1 fruit fly cellular context compared by ENCODE assay signal in the genomic region with DNA sequence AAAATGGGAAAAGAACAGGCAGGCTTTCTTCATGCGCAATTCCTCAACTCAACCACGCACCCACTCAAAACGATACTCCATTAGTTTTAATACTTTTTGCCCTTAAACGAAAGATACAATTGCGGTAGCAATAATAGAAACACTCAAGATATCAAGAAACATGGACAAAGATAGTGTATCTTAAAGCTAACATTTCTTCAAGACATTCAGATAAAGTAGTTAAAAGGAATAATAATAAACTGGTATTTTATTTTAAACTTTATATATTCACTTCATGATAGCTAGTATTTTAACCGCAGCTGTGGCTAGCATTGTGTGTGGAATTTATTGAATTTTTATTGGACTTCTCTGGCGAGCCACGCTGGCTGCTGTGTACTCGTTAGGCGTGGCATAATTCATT.
TF ChIP-seq lines count a peak whose summit lies in the region.

No protein-coding gene starts in this region.

TF ChIP-seq in whole organism, embryonic, 481 proteins besides CTCF, POLR2A, EP300 and RAD21 (continued from another document and continues in another):
- peak; percentile 53 for TF ChIP-seq CG12769 (tag; optimal IDR thresholded peaks at IDR 0.05; lab: Kevin White, UChicago)
- TF ChIP-seq BtbVII (GFP tag; optimal IDR thresholded peaks at IDR 0.05; lab: Kevin White, UChicago) = peak; percentile 48
- no peak for TF ChIP-seq fu2 (GFP tag; optimal IDR thresholded peaks at IDR 0.05; lab: Kevin White, UChicago)
- TF ChIP-seq slbo (GFP tag; IDR thresholded peaks at IDR 0.05; lab: Robert Waterston, UW) = 0 out of 2 replicates have a peak, but pooled peaks have one; percentile 37
- peak; percentile 52 for TF ChIP-seq B-H1 (GFP tag; IDR thresholded peaks at IDR 0.05; lab: Robert Waterston, UW)
- TF ChIP-seq Awh (GFP tag; IDR thresholded peaks at IDR 0.05; lab: Robert Waterston, UW) = peak; percentile 61; the same call in 1 of the 2 replicates
- TF ChIP-seq CG4730 (GFP tag; IDR thresholded peaks at IDR 0.05; lab: Robert Waterston, UW) = peak; percentile 27; the same call in 1 of the 2 replicates
- peak; percentile 6 for TF ChIP-seq CG4820 (GFP tag; optimal IDR thresholded peaks at IDR 0.05; lab: Kevin White, UChicago)
- TF ChIP-seq ttk (GFP tag; IDR thresholded peaks at IDR 0.05; lab: Robert Waterston, UW) = peak; percentile 31; the same call in 1 of the 2 replicates
- TF ChIP-seq CG34422 (GFP tag; IDR thresholded peaks at IDR 0.05; lab: Robert Waterston, UW) = peak; percentile 68
- peak; percentile 48 for TF ChIP-seq CG12659 (GFP tag; optimal IDR thresholded peaks at IDR 0.05; lab: Kevin White, UChicago)
- TF ChIP-seq dmrt11E (tag; optimal IDR thresholded peaks at IDR 0.05; lab: Kevin White, UChicago) = peak; percentile 66
- peak; percentile 45 for TF ChIP-seq CG15011 (GFP tag; optimal IDR thresholded peaks at IDR 0.05; lab: Kevin White, UChicago)
- TF ChIP-seq croc (GFP tag; conservative IDR thresholded peaks at IDR 0.05; lab: Robert Waterston, UW) = peak; percentile 42; the same call in 2 of the 3 replicates
- TF ChIP-seq Fer3 (tag; optimal IDR thresholded peaks at IDR 0.05; lab: Kevin White, UChicago) = peak; percentile 68
- peak; percentile 37 for TF ChIP-seq Ssrp (tag; optimal IDR thresholded peaks at IDR 0.05; lab: Kevin White, UChicago)
- TF ChIP-seq CG32767 (GFP tag; IDR thresholded peaks at IDR 0.05; lab: Robert Waterston, UW) = peak; percentile 71
- TF ChIP-seq CG1024 (GFP tag; IDR thresholded peaks at IDR 0.05; lab: Robert Waterston, UW) = 0 out of 2 replicates have a peak, but pooled peaks have one; percentile 25
- TF ChIP-seq kah (GFP tag; optimal IDR thresholded peaks at IDR 0.05; lab: Kevin White, UChicago) = peak; percentile 20
- TF ChIP-seq gsb (GFP tag; IDR thresholded peaks at IDR 0.05; lab: Robert Waterston, UW) = no peak
- peak; percentile 58 for TF ChIP-seq CG12219 (GFP tag; optimal IDR thresholded peaks at IDR 0.05; lab: Kevin White, UChicago)
- peak; percentile 52 for TF ChIP-seq CG12071 (GFP tag; optimal IDR thresholded peaks at IDR 0.05; lab: Kevin White, UChicago)
- no peak for TF ChIP-seq prd (optimal IDR thresholded peaks at IDR 0.05; lab: Kevin White, UChicago)
- peak; percentile 64; the same call in 2 of the 3 replicates for TF ChIP-seq prd (GFP tag; IDR thresholded peaks at IDR 0.05; lab: Robert Waterston, UW)
- TF ChIP-seq CG8281 (tag; optimal IDR thresholded peaks at IDR 0.05; lab: Kevin White, UChicago) = peak; percentile 5
- TF ChIP-seq scrt (GFP tag; optimal IDR thresholded peaks at IDR 0.05; lab: Kevin White, UChicago) = peak; percentile 62
- TF ChIP-seq mam (GFP tag; optimal IDR thresholded peaks at IDR 0.05; lab: Kevin White, UChicago) = peak; percentile 19
- peak; percentile 65 for TF ChIP-seq HLH3B (GFP tag; IDR thresholded peaks at IDR 0.05; lab: Robert Waterston, UW)
- no peak for TF ChIP-seq toy (GFP tag; IDR thresholded peaks at IDR 0.05; lab: Robert Waterston, UW)
- TF ChIP-seq ind (GFP tag; optimal IDR thresholded peaks at IDR 0.05; lab: Kevin White, UChicago) = peak; percentile 61
- peak; percentile 32; the same call in 1 of the 3 replicates for TF ChIP-seq CG7357 (GFP tag; IDR thresholded peaks at IDR 0.05; lab: Robert Waterston, UW)
- peak; percentile 43 for TF ChIP-seq CG16815 (GFP tag; optimal IDR thresholded peaks at IDR 0.05; lab: Kevin White, UChicago)
- TF ChIP-seq HLH54F (GFP tag; optimal IDR thresholded peaks at IDR 0.05; lab: Kevin White, UChicago) = no peak
- peak; percentile 82 for TF ChIP-seq lab (GFP tag; optimal IDR thresholded peaks at IDR 0.05; lab: Kevin White, UChicago)
- TF ChIP-seq Xbp1 (GFP tag; optimal IDR thresholded peaks at IDR 0.05; lab: Kevin White, UChicago) = peak; percentile 50
- TF ChIP-seq unpg (GFP tag; optimal IDR thresholded peaks at IDR 0.05; lab: Kevin White, UChicago) = peak; percentile 59
- peak; percentile 80 for TF ChIP-seq CG17361 (GFP tag; IDR thresholded peaks at IDR 0.05; lab: Robert Waterston, UW)
- peak; percentile 63 for TF ChIP-seq CG14441 (GFP tag; IDR thresholded peaks at IDR 0.05; lab: Robert Waterston, UW)
- TF ChIP-seq CG6813 (GFP tag; optimal IDR thresholded peaks at IDR 0.05; lab: Kevin White, UChicago) = peak; percentile 68
- peak; percentile 53 for TF ChIP-seq CG13296 (GFP tag; optimal IDR thresholded peaks at IDR 0.05; lab: Kevin White, UChicago)
- TF ChIP-seq CG1233 (GFP tag; optimal IDR thresholded peaks at IDR 0.05; lab: Kevin White, UChicago) = peak; percentile 64
- no peak for TF ChIP-seq CG12104 (GFP tag; optimal IDR thresholded peaks at IDR 0.05; lab: Kevin White, UChicago)
- no peak for TF ChIP-seq CG10462 (GFP tag; optimal IDR thresholded peaks at IDR 0.05; lab: Kevin White, UChicago)
- TF ChIP-seq Sin3A (optimal IDR thresholded peaks at IDR 0.05; lab: Kevin White, UChicago) = no peak
- TF ChIP-seq Hr3 (GFP tag; optimal IDR thresholded peaks at IDR 0.05; lab: Kevin White, UChicago) = peak; percentile 39
- peak; percentile 81 for TF ChIP-seq Xrp1 (GFP tag; IDR thresholded peaks at IDR 0.05; lab: Robert Waterston, UW)
- TF ChIP-seq CG2116 (GFP tag; optimal IDR thresholded peaks at IDR 0.05; lab: Kevin White, UChicago) = no peak
- TF ChIP-seq jing (GFP tag; optimal IDR thresholded peaks at IDR 0.05; lab: Kevin White, UChicago) = peak; percentile 24
- TF ChIP-seq tio (GFP tag; optimal IDR thresholded peaks at IDR 0.05; lab: Kevin White, UChicago) = peak; percentile 63
- no peak for TF ChIP-seq Lhr (GFP tag; optimal IDR thresholded peaks at IDR 0.05; lab: Kevin White, UChicago)
- no peak for TF ChIP-seq CG7928 (GFP tag; optimal IDR thresholded peaks at IDR 0.05; lab: Kevin White, UChicago)
- TF ChIP-seq CG10267 (tag; optimal IDR thresholded peaks at IDR 0.05; lab: Kevin White, UChicago) = peak; percentile 72
- TF ChIP-seq Ada2b (GFP tag; IDR thresholded peaks at IDR 0.05; lab: Robert Waterston, UW) = peak; percentile 44; the same call in 1 of the 2 replicates
- peak; percentile 71 for TF ChIP-seq esg (GFP tag; conservative IDR thresholded peaks at IDR 0.05; lab: Robert Waterston, UW)
- peak; percentile 66 for TF ChIP-seq cwo (GFP tag; optimal IDR thresholded peaks at IDR 0.05; lab: Kevin White, UChicago)
- peak; percentile 68 for TF ChIP-seq CG17385 (GFP tag; optimal IDR thresholded peaks at IDR 0.05; lab: Kevin White, UChicago)
- peak; percentile 15 for TF ChIP-seq CG5245 (GFP tag; optimal IDR thresholded peaks at IDR 0.05; lab: Kevin White, UChicago)
- no peak for TF ChIP-seq CG7745 (tag; optimal IDR thresholded peaks at IDR 0.05; lab: Kevin White, UChicago)
- peak; percentile 13 for TF ChIP-seq CG5180 (GFP tag; optimal IDR thresholded peaks at IDR 0.05; lab: Kevin White, UChicago)
- TF ChIP-seq CG17328 (GFP tag; IDR thresholded peaks at IDR 0.05; lab: Robert Waterston, UW) = peak; percentile 74
- peak; percentile 85 for TF ChIP-seq CG1603 (tag; optimal IDR thresholded peaks at IDR 0.05; lab: Kevin White, UChicago)
- TF ChIP-seq CG11696 (GFP tag; IDR thresholded peaks at IDR 0.05; lab: Robert Waterston, UW) = peak; percentile 87
- TF ChIP-seq CG5953 (GFP tag; IDR thresholded peaks at IDR 0.05; lab: Robert Waterston, UW) = peak; percentile 43; the same call in 1 of the 2 replicates
- TF ChIP-seq CG10431 (GFP tag; optimal IDR thresholded peaks at IDR 0.05; lab: Kevin White, UChicago) = no peak
- TF ChIP-seq ara (GFP tag; IDR thresholded peaks at IDR 0.05; lab: Robert Waterston, UW) = peak; percentile 73
- peak; percentile 51 for TF ChIP-seq nmo (GFP tag; optimal IDR thresholded peaks at IDR 0.05; lab: Kevin White, UChicago)
- peak; percentile 53; the same call in 1 of the 2 replicates for TF ChIP-seq Atf6 (GFP tag; IDR thresholded peaks at IDR 0.05; lab: Robert Waterston, UW)
- no peak for TF ChIP-seq klu (GFP tag; IDR thresholded peaks at IDR 0.05; lab: Robert Waterston, UW)
- peak; percentile 20 for TF ChIP-seq chn (GFP tag; optimal IDR thresholded peaks at IDR 0.05; lab: Kevin White, UChicago)
- no peak for TF ChIP-seq Nf-YC (tag; optimal IDR thresholded peaks at IDR 0.05; lab: Kevin White, UChicago)
- peak; percentile 57 for TF ChIP-seq Spps (tag; optimal IDR thresholded peaks at IDR 0.05; lab: Kevin White, UChicago)
- peak; percentile 80 for TF ChIP-seq CG18599 (GFP tag; optimal IDR thresholded peaks at IDR 0.05; lab: Kevin White, UChicago)
- TF ChIP-seq Hmr (GFP tag; optimal IDR thresholded peaks at IDR 0.05; lab: Kevin White, UChicago) = peak; percentile 64
- peak; percentile 71 for TF ChIP-seq CG15269 (tag; optimal IDR thresholded peaks at IDR 0.05; lab: Kevin White, UChicago)
- peak; percentile 28 for TF ChIP-seq NfI (GFP tag; optimal IDR thresholded peaks at IDR 0.05; lab: Kevin White, UChicago)
- peak; percentile 43; the same call in 1 of the 3 replicates for TF ChIP-seq CG14050 (GFP tag; IDR thresholded peaks at IDR 0.05; lab: Robert Waterston, UW)
- TF ChIP-seq zfh1 (GFP tag; IDR thresholded peaks at IDR 0.05; lab: Robert Waterston, UW) = peak; percentile 44; the same call in 1 of the 3 replicates
- TF ChIP-seq CG43689 (GFP tag; IDR thresholded peaks at IDR 0.05; lab: Robert Waterston, UW) = peak; percentile 52; the same call in 1 of the 2 replicates
- TF ChIP-seq H2.0 (GFP tag; IDR thresholded peaks at IDR 0.05; lab: Robert Waterston, UW) = peak; percentile 4; the same call in 1 of the 2 replicates
- TF ChIP-seq CG1529 (GFP tag; optimal IDR thresholded peaks at IDR 0.05; lab: Kevin White, UChicago) = peak; percentile 38
- TF ChIP-seq CG6854 (GFP tag; optimal IDR thresholded peaks at IDR 0.05; lab: Kevin White, UChicago) = peak; percentile 23
- peak; percentile 18 for TF ChIP-seq Hsf (GFP tag; optimal IDR thresholded peaks at IDR 0.05; lab: Kevin White, UChicago)
- TF ChIP-seq az2 (GFP tag; optimal IDR thresholded peaks at IDR 0.05; lab: Kevin White, UChicago) = peak; percentile 60
- TF ChIP-seq vvl (GFP tag; IDR thresholded peaks at IDR 0.05; lab: Robert Waterston, UW) = peak; percentile 70
- TF ChIP-seq CG1602 (GFP tag; optimal IDR thresholded peaks at IDR 0.05; lab: Kevin White, UChicago) = peak; percentile 49
- no peak for TF ChIP-seq trh (GFP tag; optimal IDR thresholded peaks at IDR 0.05; lab: Kevin White, UChicago)
- TF ChIP-seq CG17568 (GFP tag; optimal IDR thresholded peaks at IDR 0.05; lab: Kevin White, UChicago) = peak; percentile 56
- TF ChIP-seq CG10366 (GFP tag; IDR thresholded peaks at IDR 0.05; lab: Robert Waterston, UW) = no peak; the same call in 1 of the 2 replicates
- peak; percentile 78 for TF ChIP-seq CG7839 (tag; optimal IDR thresholded peaks at IDR 0.05; lab: Kevin White, UChicago)
- TF ChIP-seq ftz-f1 (GFP tag; optimal IDR thresholded peaks at IDR 0.05; lab: Kevin White, UChicago) = no peak
- TF ChIP-seq chm (GFP tag; IDR thresholded peaks at IDR 0.05; lab: Robert Waterston, UW) = peak; percentile 67; the same call in 1 of the 2 replicates
- TF ChIP-seq CG6654 (GFP tag; optimal IDR thresholded peaks at IDR 0.05; lab: Kevin White, UChicago) = no peak
- peak; percentile 38; the same call in 1 of the 2 replicates for TF ChIP-seq E2f2 (GFP tag; IDR thresholded peaks at IDR 0.05; lab: Robert Waterston, UW)
- TF ChIP-seq ase (GFP tag; IDR thresholded peaks at IDR 0.05; lab: Robert Waterston, UW) = peak; percentile 44; the same call in 1 of the 3 replicates
- no peak for TF ChIP-seq NC2α (GFP tag; optimal IDR thresholded peaks at IDR 0.05; lab: Kevin White, UChicago)
- peak in 1 of 2 experiments; percentile 43 for TF ChIP-seq dpn (GFP tag; optimal IDR thresholded peaks at IDR 0.05; lab: Kevin White, UChicago)
- TF ChIP-seq Abd-B (GFP tag; optimal IDR thresholded peaks at IDR 0.05; lab: Kevin White, UChicago) = peak; percentile 33
- peak; percentile 53; the same call in 1 of the 3 replicates for TF ChIP-seq so (GFP tag; IDR thresholded peaks at IDR 0.05; lab: Robert Waterston, UW)
- TF ChIP-seq CG8924 (tag; optimal IDR thresholded peaks at IDR 0.05; lab: Kevin White, UChicago) = peak; percentile 75
- no peak for TF ChIP-seq Atf-2 (GFP tag; optimal IDR thresholded peaks at IDR 0.05; lab: Kevin White, UChicago)
- TF ChIP-seq sens-2 (GFP tag; IDR thresholded peaks at IDR 0.05; lab: Robert Waterston, UW) = peak; percentile 53; the same call in 1 of the 2 replicates
- peak; percentile 50 for TF ChIP-seq D19A (tag; optimal IDR thresholded peaks at IDR 0.05; lab: Kevin White, UChicago)
- peak; percentile 73 for TF ChIP-seq fd96Cb (tag; optimal IDR thresholded peaks at IDR 0.05; lab: Kevin White, UChicago)
- TF ChIP-seq gem (tag; optimal IDR thresholded peaks at IDR 0.05; lab: Kevin White, UChicago) = peak; percentile 87
- TF ChIP-seq CG9215 (GFP tag; IDR thresholded peaks at IDR 0.05; lab: Robert Waterston, UW) = peak; percentile 49
- peak; percentile 37 for TF ChIP-seq CrebB (tag; optimal IDR thresholded peaks at IDR 0.05; lab: Kevin White, UChicago)
- peak; percentile 56 for TF ChIP-seq CG14667 (GFP tag; IDR thresholded peaks at IDR 0.05; lab: Robert Waterston, UW)
- peak; percentile 88 for TF ChIP-seq sens (GFP tag; lab: Kevin White, UChicago)
- peak; percentile 36; the same call in 1 of the 2 replicates for TF ChIP-seq CG32532 (GFP tag; IDR thresholded peaks at IDR 0.05; lab: Robert Waterston, UW)
- TF ChIP-seq Kr (GFP tag; optimal IDR thresholded peaks at IDR 0.05; lab: Kevin White, UChicago) = no peak
- peak; percentile 32 for TF ChIP-seq CG2875 (GFP tag; optimal IDR thresholded peaks at IDR 0.05; lab: Kevin White, UChicago)
- no peak for TF ChIP-seq Scr (GFP tag; IDR thresholded peaks at IDR 0.05; lab: Robert Waterston, UW; ENCODE audit: partially characterized antibody)
- peak; percentile 59; the same call in 1 of the 2 replicates for TF ChIP-seq CG7372 (GFP tag; IDR thresholded peaks at IDR 0.05; lab: Robert Waterston, UW)
- peak; percentile 27 for TF ChIP-seq CG6765 (GFP tag; optimal IDR thresholded peaks at IDR 0.05; lab: Kevin White, UChicago)
- TF ChIP-seq Med (GFP tag; lab: Kevin White, UChicago) = peak; percentile 71
- TF ChIP-seq CG2120 (GFP tag; optimal IDR thresholded peaks at IDR 0.05; lab: Kevin White, UChicago) = peak; percentile 66
- peak; percentile 52 for TF ChIP-seq nau (GFP tag; optimal IDR thresholded peaks at IDR 0.05; lab: Kevin White, UChicago)
- peak; percentile 40; the same call in 1 of the 2 replicates for TF ChIP-seq CG4404 (GFP tag; IDR thresholded peaks at IDR 0.05; lab: Robert Waterston, UW)
- peak; percentile 44 for TF ChIP-seq bcd (GFP tag; optimal IDR thresholded peaks at IDR 0.05; lab: Kevin White, UChicago)
- peak; percentile 33 for TF ChIP-seq CG18764 (GFP tag; optimal IDR thresholded peaks at IDR 0.05; lab: Kevin White, UChicago)
- 0 out of 3 replicates have a peak, but pooled peaks have one; percentile 14 for TF ChIP-seq gce (GFP tag; IDR thresholded peaks at IDR 0.05; lab: Robert Waterston, UW)
- TF ChIP-seq hkb (optimal IDR thresholded peaks at IDR 0.05; lab: Kevin White, UChicago) = no peak
- TF ChIP-seq hkb (GFP tag; IDR thresholded peaks at IDR 0.05; lab: Robert Waterston, UW) = peak; percentile 68
- no peak for TF ChIP-seq pb (GFP tag; optimal IDR thresholded peaks at IDR 0.05; lab: Kevin White, UChicago)
